Worm (Caenorhabditis elegans) whole organism, L4 larva: ENCODE results near the gene F26A1.8.

ENCODE experiments used
- D1046.2 ChIP-seq: fragments of 200-800 bp; sonication (Bioruptor generic); IDR thresholded peaks from 2 replicates; pipeline ENCODE4 v1.3.6; 2022; ENCODE audit warnings: missing genetic modification characterization, missing compliant biosample characterization
- F44E2.7 ChIP-seq: fragments of 200-800 bp; sonication (Bioruptor generic); IDR thresholded peaks from 2 replicates; pipeline ENCODE4 v2.1.2; 2022; ENCODE audit warnings: missing genetic modification characterization, missing compliant biosample characterization
- attf-4 ChIP-seq: sonication (generic microtip); optimal IDR thresholded peaks from 3 replicates; lab custom pipeline; 2017; ENCODE audit warnings: missing biosample characterization, missing genetic modification characterization
- ceh-82 ChIP-seq: sonication (generic microtip); optimal IDR thresholded peaks from 2 replicates; lab custom pipeline; 2017; ENCODE audit warnings: missing biosample characterization, missing genetic modification characterization
- ctbp-1 ChIP-seq: fragments of 200-800 bp; sonication (Bioruptor generic); IDR thresholded peaks from 2 replicates; pipeline ENCODE4 v1.3.6; 2022; ENCODE audit warnings: missing genetic modification reagents, missing genetic modification characterization, missing compliant biosample characterization
- fkh-10 ChIP-seq: fragments of 150-350 bp; optimal IDR thresholded peaks from 2 replicates; lab custom pipeline; 2014; ENCODE audit warnings: missing biosample characterization, missing genetic modification reagents, missing genetic modification characterization
- fos-1 ChIP-seq: fragments of 150-350 bp; optimal IDR thresholded peaks from 2 replicates; lab custom pipeline; 2014; ENCODE audit warnings: missing biosample characterization, missing genetic modification characterization
- hmg-1.1 ChIP-seq: fragments of 200-800 bp; sonication (Bioruptor generic); IDR thresholded peaks from 2 replicates; pipeline ENCODE4 v1.3.6; 2022; ENCODE audit warnings: missing genetic modification reagents, missing genetic modification characterization, missing compliant biosample characterization
- lin-13 ChIP-seq: fragments of 150-350 bp; optimal IDR thresholded peaks from 2 replicates; lab custom pipeline; 2014; ENCODE audit warnings: missing biosample characterization, missing genetic modification reagents, missing genetic modification characterization
- mep-1 ChIP-seq: fragments of 150-350 bp; sonication (generic microtip); optimal IDR thresholded peaks from 3 replicates; lab custom pipeline; 2014; ENCODE audit warnings: missing biosample characterization, missing genetic modification characterization
- nhr-6 ChIP-seq: fragments of 150-350 bp; optimal IDR thresholded peaks from 2 replicates; lab custom pipeline; 2014; ENCODE audit warnings: missing biosample characterization, missing genetic modification characterization
- nhr-77 ChIP-seq: fragments of 150-350 bp; optimal IDR thresholded peaks from 2 replicates; lab custom pipeline; 2014; ENCODE audit warnings: missing biosample characterization, missing genetic modification characterization
- php-3 ChIP-seq: fragments of 200-800 bp; sonication (Bioruptor generic); IDR thresholded peaks from 2 replicates; pipeline ENCODE4 v1.3.6; 2022; ENCODE audit warnings: missing genetic modification reagents, missing genetic modification characterization, missing compliant biosample characterization

DNA sequence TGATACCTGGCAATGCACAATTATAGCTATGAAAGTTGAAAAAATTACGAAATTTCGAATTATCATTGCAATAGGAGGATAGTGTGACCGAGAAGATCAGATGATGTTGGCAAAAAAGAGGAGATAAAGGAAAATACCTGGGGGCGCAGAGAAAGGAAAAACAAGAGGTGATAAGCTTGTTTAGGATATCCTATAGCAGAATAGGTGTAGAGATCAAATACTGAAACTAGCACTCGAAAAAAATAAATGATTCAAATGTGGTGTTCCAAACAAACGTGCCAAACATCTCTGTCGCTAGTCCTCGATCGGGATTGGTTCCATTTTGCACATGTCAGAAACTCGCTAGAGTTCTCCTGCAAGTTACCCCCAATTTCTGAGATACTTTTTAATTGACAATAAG is 7.4 kb upstream of the F26A1.8 start, which contains the start of gene F26A1.9:
- TF ChIP-seq D1046.2 (GFP tag; lab: Robert Waterston, UW): no peak
- TF ChIP-seq fkh-10 (GFP tag; lab: Kevin White, UChicago): no peak
- no peak for TF ChIP-seq F44E2.7 (GFP tag; lab: Robert Waterston, UW)
- TF ChIP-seq fos-1 (tag; lab: Kevin White, UChicago): no peak
- TF ChIP-seq ceh-82 (tag; lab: Kevin White, UChicago): no peak
- TF ChIP-seq nhr-6 (tag; lab: Kevin White, UChicago): no peak
- TF ChIP-seq php-3 (GFP tag; lab: Robert Waterston, UW): no peak
- TF ChIP-seq attf-4 (tag; lab: Kevin White, UChicago): no peak
- no peak for TF ChIP-seq lin-13 (GFP tag; lab: Kevin White, UChicago)
- no peak for TF ChIP-seq mep-1
- TF ChIP-seq nhr-77 (tag; lab: Kevin White, UChicago): no peak
- TF ChIP-seq hmg-1.1 (GFP tag; lab: Robert Waterston, UW): no peak
- TF ChIP-seq ctbp-1: no peak
